Fruit fly (Drosophila melanogaster) whole organism, adult: Measurements from ENCODE around the gene mAcon2.
A peak's percentile ranks its signal among the peaks of the same experiment; 100 is the strongest.

Experiments used
- CG11617 ChIP-seq: fragments of 200-800 bp; sonication (Bioruptor generic); optimal IDR thresholded peaks from 2 replicates; lab custom pipeline; 2017; ENCODE audit warnings: mild to moderate bottlenecking, missing biosample characterization, missing genetic modification reagents, missing genetic modification characterization
- CG12768 ChIP-seq: fragments of 200-800 bp; sonication (Bioruptor generic); optimal IDR thresholded peaks from 2 replicates; lab custom pipeline; 2017; ENCODE audit warnings: missing biosample characterization, missing genetic modification characterization, mild to moderate bottlenecking, moderate library complexity, missing genetic modification reagents
- CG14711 ChIP-seq: fragments of 200-800 bp; sonication (Bioruptor generic); optimal IDR thresholded peaks from 2 replicates; lab custom pipeline; 2018; ENCODE audit warnings: missing biosample characterization, mild to moderate bottlenecking, missing genetic modification characterization, moderate library complexity
- CG1620 ChIP-seq: fragments of 200-800 bp; sonication (Bioruptor generic); optimal IDR thresholded peaks from 2 replicates; lab custom pipeline; 2016; ENCODE audit warnings: missing biosample characterization, missing genetic modification characterization
- CG33017 ChIP-seq: fragments of 200-800 bp; sonication (Bioruptor generic); optimal IDR thresholded peaks from 2 replicates; lab custom pipeline; 2018; ENCODE audit warnings: missing biosample characterization, mild to moderate bottlenecking, missing genetic modification characterization, moderate library complexity
- CG5204 ChIP-seq: fragments of 200-800 bp; sonication (Bioruptor generic); optimal IDR thresholded peaks from 2 replicates; lab custom pipeline; 2016; ENCODE audit warnings: missing biosample characterization, missing genetic modification characterization
- CG7045 ChIP-seq: fragments of 200-800 bp; sonication (Bioruptor generic); optimal IDR thresholded peaks from 2 replicates; lab custom pipeline; 2017; ENCODE audit warnings: missing biosample characterization, mild to moderate bottlenecking, missing genetic modification characterization
- CG7101 ChIP-seq: fragments of 200-800 bp; sonication (Bioruptor generic); optimal IDR thresholded peaks from 2 replicates; lab custom pipeline; 2018; ENCODE audit warnings: missing biosample characterization, mild to moderate bottlenecking, missing genetic modification characterization, moderate library complexity
- Clk ChIP-seq: fragments of 200-800 bp; sonication (Bioruptor generic); optimal IDR thresholded peaks from 2 replicates; lab custom pipeline; 2017; ENCODE audit warnings: missing biosample characterization, missing genetic modification characterization
- Crg-1 ChIP-seq: fragments of 200-800 bp; sonication (Bioruptor generic); optimal IDR thresholded peaks from 2 replicates; lab custom pipeline; 2016; ENCODE audit warnings: missing biosample characterization, missing genetic modification characterization
- Hr96 ChIP-seq: fragments of 200-800 bp; sonication (Bioruptor generic); optimal IDR thresholded peaks from 2 replicates; lab custom pipeline; 2016; ENCODE audit warnings: missing biosample characterization, missing genetic modification characterization
- Mnt ChIP-seq: fragments of 200-800 bp; sonication (Bioruptor generic); optimal IDR thresholded peaks from 2 replicates; lab custom pipeline; 2016; ENCODE audit warnings: missing biosample characterization, mild to moderate bottlenecking, missing genetic modification characterization
- bab1 ChIP-seq: fragments of 200-800 bp; sonication (Bioruptor generic); optimal IDR thresholded peaks from 3 replicates; lab custom pipeline; 2019; ENCODE audit warnings: missing biosample characterization, mild to moderate bottlenecking, missing genetic modification characterization, moderate library complexity
- cic ChIP-seq: fragments of 200-800 bp; sonication (Bioruptor generic); optimal IDR thresholded peaks from 2 replicates; lab custom pipeline; 2017; ENCODE audit warnings: missing biosample characterization, mild to moderate bottlenecking, missing genetic modification characterization, moderate library complexity
- cnc ChIP-seq, 2 experiments: fragments of >200 bp; optimal IDR thresholded peaks; 2 replicates each; lab custom pipeline; 2017
- kay ChIP-seq: fragments of 200-800 bp; sonication (Bioruptor generic); peaks from one replicate; lab custom pipeline; 2016; ENCODE audit warnings: missing biosample characterization, missing genetic modification characterization, borderline replicate concordance
- ovo ChIP-seq: fragments of 200-800 bp; sonication (Bioruptor generic); optimal IDR thresholded peaks from 2 replicates; lab custom pipeline; 2016; ENCODE audit warnings: missing biosample characterization, missing genetic modification characterization
- pad ChIP-seq: fragments of 200-800 bp; sonication (Bioruptor generic); optimal IDR thresholded peaks from 3 replicates; lab custom pipeline; 2017; ENCODE audit warnings: missing biosample characterization, missing genetic modification characterization, mild to moderate bottlenecking, moderate library complexity, missing genetic modification reagents
- tj ChIP-seq: fragments of 200-800 bp; sonication (Bioruptor generic); optimal IDR thresholded peaks from 3 replicates; lab custom pipeline; 2017; ENCODE audit warnings: missing biosample characterization, mild to moderate bottlenecking, missing genetic modification characterization, moderate library complexity
- toe ChIP-seq: fragments of 200-800 bp; sonication (Bioruptor generic); optimal IDR thresholded peaks from 2 replicates; lab custom pipeline; 2016; ENCODE audit warnings: missing biosample characterization, missing genetic modification characterization

mAcon2 gene

dm6 chr3R:11177579-11177978, 40.6 kb downstream of the mAcon2 start:
- TF ChIP-seq CG1620 (GFP tag; lab: Kevin White, UChicago): no peak
- no peak for TF ChIP-seq cnc (optimal IDR thresholded peaks at IDR 0.05; lab: Kevin White, UChicago)
- TF ChIP-seq tj (GFP tag; lab: Kevin White, UChicago): no peak
- no peak for TF ChIP-seq pad (GFP tag; lab: Kevin White, UChicago)
- TF ChIP-seq bab1 (GFP tag; lab: Kevin White, UChicago): no peak
- TF ChIP-seq toe: no peak
- no peak for TF ChIP-seq CG7101 (tag; lab: Kevin White, UChicago)
- no peak for TF ChIP-seq CG14711 (tag; lab: Kevin White, UChicago)
- TF ChIP-seq Crg-1 (GFP tag; lab: Kevin White, UChicago): no peak
- TF ChIP-seq Hr96 (GFP tag; lab: Kevin White, UChicago): no peak
- TF ChIP-seq CG11617 (GFP tag; lab: Kevin White, UChicago): no peak
- no peak for TF ChIP-seq Mnt (GFP tag; lab: Kevin White, UChicago)
- no peak for TF ChIP-seq cic
- no peak for TF ChIP-seq CG33017 (tag; lab: Kevin White, UChicago)
- no peak for TF ChIP-seq ovo (GFP tag; lab: Kevin White, UChicago)
- no peak for TF ChIP-seq kay (GFP tag; lab: Kevin White, UChicago)

DNA sequence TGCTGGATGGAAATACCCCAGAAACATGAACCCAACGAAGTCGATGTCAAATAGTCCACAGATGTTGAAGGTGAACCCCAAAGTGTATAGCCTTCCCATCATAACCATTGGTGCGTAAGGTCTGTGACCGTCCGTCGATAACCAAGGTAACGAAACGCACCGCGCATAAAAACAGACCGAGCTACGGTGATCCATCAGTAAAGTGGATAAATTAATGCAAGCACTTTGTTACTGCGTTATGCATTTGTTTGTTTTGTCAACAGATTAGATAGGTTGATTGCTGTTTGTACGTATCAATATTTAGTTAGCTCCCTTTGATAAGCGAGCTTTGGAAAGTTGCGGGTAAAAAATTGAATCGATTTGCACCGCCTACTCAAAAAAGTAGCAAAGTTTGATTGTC, 41.3 kb downstream of the mAcon2 start:
- TF ChIP-seq CG7101 (tag; lab: Kevin White, UChicago): peak; percentile 53
- peak; percentile 2 for TF ChIP-seq Mnt (GFP tag; lab: Kevin White, UChicago)
- peak; percentile 33 for TF ChIP-seq CG33017 (tag; lab: Kevin White, UChicago)
- no peak for TF ChIP-seq cnc (optimal IDR thresholded peaks at IDR 0.05; lab: Kevin White, UChicago)
- peak; percentile 12 for TF ChIP-seq CG5204 (GFP tag; lab: Kevin White, UChicago)
- TF ChIP-seq CG11617 (GFP tag; lab: Kevin White, UChicago): peak; percentile 9
- peak; percentile 49 for TF ChIP-seq CG7045 (GFP tag; lab: Kevin White, UChicago)
- peak; percentile 60 for TF ChIP-seq cic
- no peak for TF ChIP-seq toe
- TF ChIP-seq CG1620 (GFP tag; lab: Kevin White, UChicago): no peak
- no peak for TF ChIP-seq pad (GFP tag; lab: Kevin White, UChicago)
- no peak for TF ChIP-seq Clk (GFP tag; lab: Kevin White, UChicago)
- no peak for TF ChIP-seq Hr96 (GFP tag; lab: Kevin White, UChicago)
- TF ChIP-seq tj (GFP tag; lab: Kevin White, UChicago): no peak
- peak; percentile 66 for TF ChIP-seq CG12768 (GFP tag; lab: Kevin White, UChicago)
- no peak for TF ChIP-seq bab1 (GFP tag; lab: Kevin White, UChicago)
- peak; percentile 36 for TF ChIP-seq CG14711 (tag; lab: Kevin White, UChicago)
- no peak for TF ChIP-seq ovo (GFP tag; lab: Kevin White, UChicago)
- TF ChIP-seq Crg-1 (GFP tag; lab: Kevin White, UChicago): no peak
- peak; percentile 59 for TF ChIP-seq kay (GFP tag; lab: Kevin White, UChicago)
